Fruit fly (Drosophila melanogaster): Measurements from ENCODE around the gene CG13361.

Gene CG13361

DNA sequence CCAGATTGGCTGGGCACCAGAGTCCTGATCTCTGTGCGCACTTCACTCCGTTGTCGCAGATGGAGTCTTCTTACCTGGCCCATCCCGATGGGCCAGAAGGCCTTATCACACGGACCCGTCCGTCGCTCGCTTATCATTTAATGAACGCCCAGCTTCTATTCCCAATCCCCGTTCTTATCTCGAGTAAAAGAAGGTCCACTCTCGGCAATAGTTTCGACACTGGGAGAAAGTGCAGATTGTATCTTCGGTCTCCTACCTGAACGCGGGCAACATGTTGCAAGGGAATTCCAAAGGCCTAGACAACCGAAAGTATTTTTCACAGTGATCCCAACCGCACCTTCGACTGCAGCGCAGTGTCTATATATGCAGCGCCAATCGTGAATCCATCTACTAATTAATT is 12.6 kb upstream of the CG13361 start:
- TF ChIP-seq GATAd (GFP tag; optimal IDR thresholded peaks at IDR 0.05), result no peak
- TF ChIP-seq Jra (GFP tag; optimal IDR thresholded peaks at IDR 0.05), result no peak
- TF ChIP-seq OdsH (GFP tag; optimal IDR thresholded peaks at IDR 0.05), result no peak

- peak; percentile 92 for TF ChIP-seq rgr (GFP tag; optimal IDR thresholded peaks at IDR 0.05)
- no peak for TF ChIP-seq psq (GFP tag; optimal IDR thresholded peaks at IDR 0.05)
- peak; percentile 53 for TF ChIP-seq ey (GFP tag; optimal IDR thresholded peaks at IDR 0.05)
- no peak for TF ChIP-seq jim (GFP tag; optimal IDR thresholded peaks at IDR 0.05)
- no peak for TF ChIP-seq tai (GFP tag; optimal IDR thresholded peaks at IDR 0.05)
- peak; percentile 69 for TF ChIP-seq HLH106 (tag; optimal IDR thresholded peaks at IDR 0.05)
- TF ChIP-seq Hr78 (GFP tag; optimal IDR thresholded peaks at IDR 0.05), result no peak
- TF ChIP-seq lola (GFP tag; optimal IDR thresholded peaks at IDR 0.05), result no peak
- TF ChIP-seq CG32264 (GFP tag; optimal IDR thresholded peaks at IDR 0.05), result no peak
- peak; percentile 86 for TF ChIP-seq h (GFP tag; optimal IDR thresholded peaks at IDR 0.05)
- no peak for TF ChIP-seq Vsx2 (GFP tag; optimal IDR thresholded peaks at IDR 0.05; ENCODE audit: partially characterized antibody)
- TF ChIP-seq dmrt93B (GFP tag; optimal IDR thresholded peaks at IDR 0.05), result peak; percentile 90
- no peak for TF ChIP-seq woc (GFP tag; optimal IDR thresholded peaks at IDR 0.05)
- TF ChIP-seq sage (GFP tag; optimal IDR thresholded peaks at IDR 0.05), result no peak
- peak; percentile 81 for TF ChIP-seq fru (GFP tag; optimal IDR thresholded peaks at IDR 0.05)
- no peak for TF ChIP-seq brk (GFP tag; optimal IDR thresholded peaks at IDR 0.05)
- TF ChIP-seq Sp1 (GFP tag; optimal IDR thresholded peaks at IDR 0.05), result peak; percentile 87
- TF ChIP-seq Mio (GFP tag; optimal IDR thresholded peaks at IDR 0.05), result no peak
- TF ChIP-seq Jra (GFP tag; optimal IDR thresholded peaks at IDR 0.05), result peak; percentile 63
- TF ChIP-seq dl (GFP tag; optimal IDR thresholded peaks at IDR 0.05; ENCODE audit: insufficient read depth in 1 of 2, partially characterized antibody in 2 of 2), result no peak
- TF ChIP-seq OdsH (GFP tag; optimal IDR thresholded peaks at IDR 0.05), result peak; percentile 68
- no peak for TF ChIP-seq GATAd (GFP tag; optimal IDR thresholded peaks at IDR 0.05)
- no peak for TF ChIP-seq pan (optimal IDR thresholded peaks at IDR 0.05)
- peak; percentile 77 for TF ChIP-seq CG9705 (GFP tag; optimal IDR thresholded peaks at IDR 0.05)
- TF ChIP-seq CrebA (GFP tag; optimal IDR thresholded peaks at IDR 0.05; ENCODE audit: borderline replicate concordance), result no peak
- peak; percentile 85 for TF ChIP-seq br (GFP tag; optimal IDR thresholded peaks at IDR 0.05)
- TF ChIP-seq sv (GFP tag; optimal IDR thresholded peaks at IDR 0.05), result peak; percentile 69
- no peak for TF ChIP-seq N (GFP tag; optimal IDR thresholded peaks at IDR 0.05)
- no peak for TF ChIP-seq Rel (GFP tag; optimal IDR thresholded peaks at IDR 0.05)
- TF ChIP-seq Rel (tag; optimal IDR thresholded peaks at IDR 0.05), result peak; percentile 61
- TF ChIP-seq usp (GFP tag; optimal IDR thresholded peaks at IDR 0.05), result no peak
- peak; percentile 80 for TF ChIP-seq Myc (optimal IDR thresholded peaks at IDR 0.05)
- peak; percentile 90 for TF ChIP-seq Hr83 (GFP tag; optimal IDR thresholded peaks at IDR 0.05; ENCODE audit: poor library complexity, severe bottlenecking)
- peak; percentile 12 for TF ChIP-seq Dif (GFP tag; optimal IDR thresholded peaks at IDR 0.05; ENCODE audit: partially characterized antibody)
- TF ChIP-seq foxo (GFP tag; optimal IDR thresholded peaks at IDR 0.05), result peak in 1 of 2 experiments; percentile 77
- no peak for TF ChIP-seq dsf (GFP tag; optimal IDR thresholded peaks at IDR 0.05; ENCODE audit: borderline replicate concordance)
- TF ChIP-seq Abd-B (GFP tag; optimal IDR thresholded peaks at IDR 0.05), result no peak
- no peak for TF ChIP-seq Dfd (GFP tag; optimal IDR thresholded peaks at IDR 0.05)
- TF ChIP-seq Hnf4 (GFP tag; optimal IDR thresholded peaks at IDR 0.05), result peak; percentile 70
These were observed 11.6 kb upstream of the CG13361 start, which contains the start of gene RpL22 for dm6 chrX:765039-765508. Gene RpL22, minus strand, starts transcription at chrX:765130.

- TF ChIP-seq psq (GFP tag; optimal IDR thresholded peaks at IDR 0.05), result no peak
- no peak for TF ChIP-seq lola (GFP tag; optimal IDR thresholded peaks at IDR 0.05)
- TF ChIP-seq pan (optimal IDR thresholded peaks at IDR 0.05), result no peak
- no peak for TF ChIP-seq Dfd (GFP tag; optimal IDR thresholded peaks at IDR 0.05)
- TF ChIP-seq Abd-B (GFP tag; optimal IDR thresholded peaks at IDR 0.05), result no peak
- no peak for TF ChIP-seq Rel (GFP tag; optimal IDR thresholded peaks at IDR 0.05)
- no peak for TF ChIP-seq Rel (tag; optimal IDR thresholded peaks at IDR 0.05)
- no peak for TF ChIP-seq foxo (GFP tag; optimal IDR thresholded peaks at IDR 0.05)
- no peak for TF ChIP-seq N (GFP tag; optimal IDR thresholded peaks at IDR 0.05)
- no peak for TF ChIP-seq Vsx2 (GFP tag; optimal IDR thresholded peaks at IDR 0.05; ENCODE audit: partially characterized antibody)
- no peak for TF ChIP-seq Hr83 (GFP tag; optimal IDR thresholded peaks at IDR 0.05; ENCODE audit: poor library complexity, severe bottlenecking)
- TF ChIP-seq h (GFP tag; optimal IDR thresholded peaks at IDR 0.05), result no peak
- TF ChIP-seq dmrt93B (GFP tag; optimal IDR thresholded peaks at IDR 0.05), result no peak
- TF ChIP-seq fru (GFP tag; optimal IDR thresholded peaks at IDR 0.05), result no peak
These were observed 8.6 kb upstream of the CG13361 start for dm6 chrX:762047-762446.

Measured in whole organism, wandering third instar larva.